Worm (Caenorhabditis elegans) whole organism, L4/young adult: ENCODE results near the gene ZK637.15.

Source experiments
- W03F9.2 ChIP-seq: fragments of 150-350 bp; optimal IDR thresholded peaks from 2 replicates; lab custom pipeline; 2014; ENCODE audit warnings: missing biosample characterization, missing genetic modification characterization
- dao-5 ChIP-seq: sonication (generic microtip); optimal IDR thresholded peaks from 2 replicates; lab custom pipeline; 2016; ENCODE audit warnings: missing genotype, missing genetic modification characterization, moderate library complexity, missing compliant biosample characterization
- him-1 ChIP-seq: sonication (generic microtip); optimal IDR thresholded peaks from 2 replicates; lab custom pipeline; 2016; ENCODE audit warnings: missing genotype, missing genetic modification reagents, missing genetic modification characterization, missing compliant biosample characterization

- TF ChIP-seq him-1 (tag; lab: Kevin White, UChicago): no peak
- no peak for TF ChIP-seq W03F9.2 (tag; lab: Kevin White, UChicago)
- TF ChIP-seq dao-5 (tag; lab: Kevin White, UChicago): no peak
Measured at ce11 chrIII:8877002-8877401, 42.9 kb upstream of the ZK637.15 start, which contains the start of gene K01F9.2.
